Worm (Caenorhabditis elegans) whole organism, L3 larva: ENCODE data around the gene srbc-8.

Source experiments
- ceh-16 ChIP-seq: sonication (generic microtip); optimal IDR thresholded peaks from 2 replicates; lab custom pipeline; 2017; ENCODE audit warnings: missing biosample characterization, missing genetic modification characterization
- elt-2 ChIP-seq: sonication (generic microtip); optimal IDR thresholded peaks from 2 replicates; lab custom pipeline; 2016; ENCODE audit warnings: missing genetic modification reagents, mild to moderate bottlenecking, missing genetic modification characterization, missing compliant biosample characterization
- jun-1 ChIP-seq: fragments of 150-350 bp; optimal IDR thresholded peaks from 2 replicates; lab custom pipeline; 2014; ENCODE audit warnings: missing biosample characterization, missing genetic modification reagents, missing genetic modification characterization
- lin-39 ChIP-seq: fragments of 150-350 bp; optimal IDR thresholded peaks from 2 replicates; lab custom pipeline; 2018; ENCODE audit warnings: missing biosample characterization, missing genetic modification reagents, missing genetic modification characterization
- nhr-76 ChIP-seq: fragments of 150-350 bp; sonication (generic microtip); optimal IDR thresholded peaks from 5 replicates; lab custom pipeline; 2014; ENCODE audit warnings: missing biosample characterization, missing genetic modification characterization
- nhr-77 ChIP-seq: fragments of 150-350 bp; optimal IDR thresholded peaks from 2 replicates; lab custom pipeline; 2014; ENCODE audit warnings: missing biosample characterization, missing genetic modification characterization
- pqm-1 ChIP-seq: fragments of 150-350 bp; optimal IDR thresholded peaks from 2 replicates; lab custom pipeline; 2017; ENCODE audit warnings: missing biosample characterization, missing genetic modification characterization, inconsistent platforms
- skn-1 ChIP-seq: fragments of 150-350 bp; optimal IDR thresholded peaks from 2 replicates; lab custom pipeline; 2014; ENCODE audit warnings: missing biosample characterization, missing genetic modification characterization
- unc-62 ChIP-seq: fragments of 150-350 bp; sonication (generic microtip); optimal IDR thresholded peaks from 4 replicates; lab custom pipeline; 2014; ENCODE audit warnings: missing biosample characterization, missing genetic modification reagents, missing genetic modification characterization
- zag-1 ChIP-seq: fragments of 150-350 bp; optimal IDR thresholded peaks from 2 replicates; lab custom pipeline; 2014; ENCODE audit warnings: missing biosample characterization, missing genetic modification characterization
- ztf-4 ChIP-seq: fragments of 150-350 bp; optimal IDR thresholded peaks from 2 replicates; lab custom pipeline; 2014; ENCODE audit warnings: missing biosample characterization, missing genetic modification characterization

DNA sequence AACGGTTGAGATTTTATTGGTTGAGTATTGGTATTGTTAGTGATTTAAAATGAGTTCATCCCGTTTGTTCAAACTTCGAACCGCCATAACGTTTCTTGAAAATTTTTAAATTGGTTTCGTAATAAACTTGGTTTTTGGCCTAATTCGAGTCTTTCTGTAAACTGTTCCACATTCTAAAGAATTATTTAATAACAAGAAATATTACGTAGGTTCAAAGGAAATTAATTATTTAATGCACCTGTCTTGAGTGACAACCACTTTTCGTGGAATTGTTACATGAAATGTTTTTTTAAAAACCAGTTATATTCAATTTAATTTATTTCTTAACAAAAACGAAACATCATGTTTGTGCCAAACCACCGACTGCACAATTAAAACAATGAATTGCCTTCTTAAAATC, 16.3 kb upstream of the srbc-8 start:
- TF ChIP-seq ceh-16, result no peak
- no peak for TF ChIP-seq lin-39 (tag; lab: Kevin White, UChicago)
- no peak for TF ChIP-seq zag-1 (tag; lab: Kevin White, UChicago)
- no peak for TF ChIP-seq skn-1 (tag; lab: Kevin White, UChicago)
- TF ChIP-seq ztf-4 (tag; lab: Kevin White, UChicago), result no peak
- no peak for TF ChIP-seq nhr-76
- TF ChIP-seq unc-62 (GFP tag; lab: Kevin White, UChicago), result no peak
- TF ChIP-seq jun-1 (tag; lab: Kevin White, UChicago), result no peak
- TF ChIP-seq elt-2 (tag; lab: Kevin White, UChicago), result no peak
- TF ChIP-seq pqm-1 (tag; lab: Kevin White, UChicago), result no peak
- no peak for TF ChIP-seq nhr-77
